Fruit fly (Drosophila melanogaster): ENCODE results near the gene Kul.

The Kul gene

dm6 chr3R:29705789-29706303, 19.8 kb upstream of the Kul start (continued):
- TF ChIP-seq bbx (GFP tag; IDR thresholded peaks at IDR 0.05; ENCODE audit: partially characterized antibody), result no peak
- TF ChIP-seq Nf-YC (tag; optimal IDR thresholded peaks at IDR 0.05), result peak; percentile 55
- peak; percentile 17 for TF ChIP-seq unpg (GFP tag; optimal IDR thresholded peaks at IDR 0.05)
- TF ChIP-seq phol (tag; optimal IDR thresholded peaks at IDR 0.05), result peak; percentile 12
- peak; percentile 15 for TF ChIP-seq az2 (GFP tag; optimal IDR thresholded peaks at IDR 0.05)
- TF ChIP-seq CG12391 (tag; optimal IDR thresholded peaks at IDR 0.05), result peak; percentile 18
- peak; percentile 52 for TF ChIP-seq gem (tag; optimal IDR thresholded peaks at IDR 0.05)
- TF ChIP-seq CG10267 (tag; optimal IDR thresholded peaks at IDR 0.05), result peak; percentile 1
- no peak for TF ChIP-seq CG30431 (GFP tag; optimal IDR thresholded peaks at IDR 0.05)
- TF ChIP-seq Hr51 (GFP tag; optimal IDR thresholded peaks at IDR 0.05), result peak in 1 of 2 experiments; percentile 60
- no peak for TF ChIP-seq CG32532 (GFP tag; IDR thresholded peaks at IDR 0.05)
- TF ChIP-seq ATbp (GFP tag; optimal IDR thresholded peaks at IDR 0.05), result peak; percentile 16
- no peak for TF ChIP-seq CG14014 (GFP tag; IDR thresholded peaks at IDR 0.05)
- peak; percentile 31 for TF ChIP-seq CG18599 (GFP tag; optimal IDR thresholded peaks at IDR 0.05)
- no peak for TF ChIP-seq jumu (GFP tag; optimal IDR thresholded peaks at IDR 0.05)
- TF ChIP-seq CG17568 (GFP tag; optimal IDR thresholded peaks at IDR 0.05), result no peak
- peak; percentile 37; the same call in 1 of the 2 replicates for TF ChIP-seq sisA (GFP tag; IDR thresholded peaks at IDR 0.05)
- peak; percentile 65 for TF ChIP-seq dmrt99B (tag; optimal IDR thresholded peaks at IDR 0.05)
- no peak for TF ChIP-seq disco-r (GFP tag; optimal IDR thresholded peaks at IDR 0.05)
- peak; percentile 14 for TF ChIP-seq grau (tag; optimal IDR thresholded peaks at IDR 0.05)
- no peak for TF ChIP-seq CG2889 (GFP tag; IDR thresholded peaks at IDR 0.05)
- TF ChIP-seq CG13424 (tag; optimal IDR thresholded peaks at IDR 0.05), result peak; percentile 30
- TF ChIP-seq CG15269 (tag; optimal IDR thresholded peaks at IDR 0.05), result peak; percentile 1
- no peak for TF ChIP-seq insv (GFP tag; optimal IDR thresholded peaks at IDR 0.05)
- TF ChIP-seq CG13894 (tag; optimal IDR thresholded peaks at IDR 0.05), result no peak
- TF ChIP-seq nmo (GFP tag; optimal IDR thresholded peaks at IDR 0.05), result peak; percentile 6
- TF ChIP-seq CG10979 (tag; optimal IDR thresholded peaks at IDR 0.05), result peak; percentile 23
- TF ChIP-seq usp (GFP tag; optimal IDR thresholded peaks at IDR 0.05), result no peak
- no peak for TF ChIP-seq tio (GFP tag; optimal IDR thresholded peaks at IDR 0.05)
- no peak for TF ChIP-seq lmd (GFP tag; IDR thresholded peaks at IDR 0.05)
- TF ChIP-seq ssp (GFP tag; IDR thresholded peaks at IDR 0.05), result no peak
- peak; percentile 20 for TF ChIP-seq CG2712 (tag; optimal IDR thresholded peaks at IDR 0.05)
- TF ChIP-seq CG7556 (GFP tag; optimal IDR thresholded peaks at IDR 0.05), result peak; percentile 31
- TF ChIP-seq CG31441 (GFP tag; IDR thresholded peaks at IDR 0.05), result peak; percentile 46
- peak; percentile 79 for TF ChIP-seq Nf-YB (GFP tag; optimal IDR thresholded peaks at IDR 0.05)
- no peak for TF ChIP-seq gsb (GFP tag; IDR thresholded peaks at IDR 0.05)
- TF ChIP-seq CG11247 (GFP tag; IDR thresholded peaks at IDR 0.05), result no peak
- no peak for TF ChIP-seq slbo (GFP tag; IDR thresholded peaks at IDR 0.05)
- no peak for TF ChIP-seq Dfd (GFP tag; optimal IDR thresholded peaks at IDR 0.05)
- TF ChIP-seq bsh (GFP tag; optimal IDR thresholded peaks at IDR 0.05), result peak in 1 of 2 experiments; percentile 51

dm6 chr3R:29707258-29707657, 18.4 kb upstream of the Kul start:
- no peak for TF ChIP-seq HLH54F (GFP tag; optimal IDR thresholded peaks at IDR 0.05)
- no peak for TF ChIP-seq vfl (GFP tag; optimal IDR thresholded peaks at IDR 0.05)
- TF ChIP-seq CG4360 (GFP tag; IDR thresholded peaks at IDR 0.05), result peak; percentile 55; the same call in 1 of the 2 replicates
- peak; percentile 72 for TF ChIP-seq Hey (tag; optimal IDR thresholded peaks at IDR 0.05)
- no peak for TF ChIP-seq CG11247 (GFP tag; IDR thresholded peaks at IDR 0.05)
- peak; percentile 70 for TF ChIP-seq oc (tag; optimal IDR thresholded peaks at IDR 0.05)
- no peak for TF ChIP-seq Hr39 (optimal IDR thresholded peaks at IDR 0.05)

All from whole organism, embryonic.